Worm (Caenorhabditis elegans) whole organism, young adult: ENCODE measurements around the gene sru-22.

Source experiments
- B0336.3 ChIP-seq: fragments of 200-800 bp; sonication (Bioruptor generic); IDR thresholded peaks from 2 replicates; pipeline ENCODE4 v1.3.6; 2022; ENCODE audit warnings: missing genetic modification characterization, missing compliant biosample characterization
- C06A6.2 ChIP-seq: fragments of 200-800 bp; sonication (Bioruptor generic); conservative IDR thresholded peaks from 2 replicates; pipeline ENCODE4 v1.3.6; 2022; ENCODE audit warnings: missing genetic modification characterization, missing compliant biosample characterization
- F33H1.4 ChIP-seq: fragments of 200-800 bp; sonication (Bioruptor generic); IDR thresholded peaks from 2 replicates; pipeline ENCODE4 v1.3.6; 2022; ENCODE audit warnings: missing genetic modification reagents, missing genetic modification characterization, missing compliant biosample characterization
- F52B5.7 ChIP-seq: sonication (generic microtip); optimal IDR thresholded peaks from 2 replicates; lab custom pipeline; 2016; ENCODE audit warnings: mild to moderate bottlenecking, missing genetic modification characterization, missing compliant biosample characterization
- K12H6.12 ChIP-seq: fragments of 200-800 bp; sonication (Bioruptor generic); optimal IDR thresholded peaks from 2 replicates; lab custom pipeline; 2018; ENCODE audit warnings: mild to moderate bottlenecking, missing genetic modification characterization, missing compliant biosample characterization
- T07F8.4 ChIP-seq: sonication (generic microtip); optimal IDR thresholded peaks from 2 replicates; lab custom pipeline; 2016; ENCODE audit warnings: mild to moderate bottlenecking, missing genetic modification characterization, moderate library complexity, missing compliant biosample characterization
- Y53F4B.3 ChIP-seq: fragments of 200-800 bp; sonication (Bioruptor generic); IDR thresholded peaks from 2 replicates; pipeline ENCODE4 v1.3.6; 2022; ENCODE audit warnings: missing genetic modification reagents, missing genetic modification characterization, missing compliant biosample characterization
- Y67H2A.10 ChIP-seq: fragments of 200-800 bp; sonication (Bioruptor generic); conservative IDR thresholded peaks from 2 replicates; pipeline ENCODE4 v1.3.6; 2022; ENCODE audit warnings: missing genetic modification reagents, missing genetic modification characterization, missing compliant biosample characterization
- ZK185.1 ChIP-seq: sonication (generic microtip); optimal IDR thresholded peaks from 2 replicates; lab custom pipeline; 2016; ENCODE audit warnings: mild to moderate bottlenecking, missing genetic modification characterization, missing compliant biosample characterization; ENCODE audit not compliant: poor library complexity, severe bottlenecking
- akir-1 ChIP-seq: fragments of 200-800 bp; sonication (Bioruptor generic); optimal IDR thresholded peaks from 2 replicates; lab custom pipeline; 2018; ENCODE audit warnings: mild to moderate bottlenecking, missing genetic modification characterization, moderate library complexity, missing compliant biosample characterization
- aptf-3 ChIP-seq: fragments of 200-800 bp; sonication (Bioruptor generic); IDR thresholded peaks from 2 replicates; pipeline ENCODE4 v1.3.6; 2022; ENCODE audit warnings: missing genetic modification characterization, missing compliant biosample characterization
- attf-3 ChIP-seq: fragments of 200-800 bp; sonication (Bioruptor generic); conservative IDR thresholded peaks from 2 replicates; pipeline ENCODE4 v1.3.6; 2022; ENCODE audit warnings: missing genetic modification reagents, missing genetic modification characterization, missing compliant biosample characterization
- attf-5 ChIP-seq: fragments of 200-800 bp; sonication (Bioruptor generic); optimal IDR thresholded peaks from 2 replicates; lab custom pipeline; 2018; ENCODE audit warnings: mild to moderate bottlenecking, missing genetic modification characterization, missing compliant biosample characterization
- bed-2 ChIP-seq: fragments of 200-800 bp; sonication (Bioruptor generic); IDR thresholded peaks from 2 replicates; pipeline ENCODE4 v1.3.6; 2022; ENCODE audit warnings: missing genetic modification reagents, missing genetic modification characterization, missing compliant biosample characterization
- ccch-3 ChIP-seq: fragments of 200-800 bp; sonication (Bioruptor generic); optimal IDR thresholded peaks from 2 replicates; lab custom pipeline; 2018; ENCODE audit warnings: mild to moderate bottlenecking, missing genetic modification characterization, missing compliant biosample characterization
- ceh-27 ChIP-seq: fragments of 200-800 bp; sonication (Bioruptor generic); optimal IDR thresholded peaks from 2 replicates; lab custom pipeline; 2018; ENCODE audit warnings: mild to moderate bottlenecking, missing genetic modification characterization, moderate library complexity, missing compliant biosample characterization
- ceh-40 ChIP-seq: fragments of 200-800 bp; sonication (Bioruptor generic); IDR thresholded peaks from 2 replicates; pipeline ENCODE4 v1.3.6; 2022; ENCODE audit warnings: missing genetic modification characterization, missing compliant biosample characterization
- ceh-58 ChIP-seq: fragments of 200-800 bp; sonication (Bioruptor generic); IDR thresholded peaks from 2 replicates; pipeline ENCODE4 v1.3.6; 2022; ENCODE audit warnings: missing genetic modification characterization, missing compliant biosample characterization
- dox-1 ChIP-seq: fragments of 200-800 bp; sonication (Bioruptor generic); IDR thresholded peaks from 2 replicates; pipeline ENCODE4 v1.3.6; 2022; ENCODE audit warnings: missing genetic modification reagents, missing genetic modification characterization, missing compliant biosample characterization
- dpl-1 ChIP-seq: fragments of 150-350 bp; optimal IDR thresholded peaks from 2 replicates; lab custom pipeline; 2014; ENCODE audit warnings: missing biosample characterization, missing genetic modification reagents, missing genetic modification characterization
- efl-1 ChIP-seq: fragments of 150-350 bp; optimal IDR thresholded peaks from 2 replicates; lab custom pipeline; 2014; ENCODE audit warnings: missing biosample characterization, missing genetic modification reagents, missing genetic modification characterization
- egrh-3 ChIP-seq: fragments of 200-800 bp; sonication (Bioruptor generic); IDR thresholded peaks from 2 replicates; pipeline ENCODE4 v1.3.6; 2022; ENCODE audit warnings: missing genetic modification reagents, missing genetic modification characterization, missing compliant biosample characterization
- ekl-4 ChIP-seq: fragments of 200-800 bp; sonication (Bioruptor generic); IDR thresholded peaks from 2 replicates; pipeline ENCODE4 v1.3.6; 2022; ENCODE audit warnings: missing genetic modification reagents, missing genetic modification characterization, missing compliant biosample characterization
- ets-4 ChIP-seq: fragments of 200-800 bp; sonication (Bioruptor generic); optimal IDR thresholded peaks from 2 replicates; lab custom pipeline; 2018; ENCODE audit warnings: mild to moderate bottlenecking, missing genetic modification characterization, missing compliant biosample characterization
- fkh-3 ChIP-seq: sonication (generic microtip); optimal IDR thresholded peaks from 2 replicates; lab custom pipeline; 2016; ENCODE audit warnings: mild to moderate bottlenecking, missing genetic modification characterization, missing compliant biosample characterization
- him-1 ChIP-seq: sonication (generic microtip); optimal IDR thresholded peaks from 2 replicates; lab custom pipeline; 2016; ENCODE audit warnings: missing genotype, missing genetic modification reagents, missing genetic modification characterization, missing compliant biosample characterization
- hlh-12 ChIP-seq: sonication (generic microtip); optimal IDR thresholded peaks from 2 replicates; lab custom pipeline; 2016; ENCODE audit warnings: missing genetic modification characterization, missing compliant biosample characterization
- hlh-26 ChIP-seq: fragments of 200-800 bp; sonication (Bioruptor generic); conservative IDR thresholded peaks from 2 replicates; pipeline ENCODE4 v1.3.6; 2022; ENCODE audit warnings: missing genetic modification reagents, missing genetic modification characterization, missing compliant biosample characterization
- let-607 ChIP-seq, 2 experiments: fragments of 200-800 bp in 1 of 2; sonication (Bioruptor generic) in 1 of 2; sonication (generic microtip) in 1 of 2; optimal IDR thresholded peaks; 2 replicates each; lab custom pipeline; 2016 to 2018; ENCODE audit warnings: mild to moderate bottlenecking in 2 of 2, missing compliant biosample characterization in 2 of 2, missing genetic modification characterization in 2 of 2, moderate library complexity in 2 of 2, missing genotype in 1 of 2
- lin-40 ChIP-seq: sonication (generic microtip); optimal IDR thresholded peaks from 2 replicates; lab custom pipeline; 2016; ENCODE audit warnings: missing genetic modification characterization, mild to moderate bottlenecking, missing compliant biosample characterization, missing genotype, missing genetic modification reagents
- lsl-1 ChIP-seq: fragments of 200-800 bp; sonication (Bioruptor generic); optimal IDR thresholded peaks from 2 replicates; lab custom pipeline; 2018; ENCODE audit warnings: mild to moderate bottlenecking, missing genetic modification characterization, moderate library complexity, missing compliant biosample characterization
- lsy-27 ChIP-seq: sonication (generic microtip); optimal IDR thresholded peaks from 2 replicates; lab custom pipeline; 2017; ENCODE audit warnings: missing genetic modification characterization, mild to moderate bottlenecking, missing compliant biosample characterization, antibody characterized with exemption, missing genotype, borderline replicate concordance; ENCODE audit not compliant: insufficient read depth
- mcd-1 ChIP-seq: fragments of 200-800 bp; sonication (Bioruptor generic); IDR thresholded peaks from 2 replicates; pipeline ENCODE4 v1.3.6; 2022; ENCODE audit warnings: missing genetic modification reagents, missing genetic modification characterization, missing compliant biosample characterization
- mel-28 ChIP-seq: sonication (generic microtip); optimal IDR thresholded peaks from 2 replicates; lab custom pipeline; 2016; ENCODE audit warnings: borderline replicate concordance, mild to moderate bottlenecking, missing genetic modification characterization, missing compliant biosample characterization
- mes-4 ChIP-seq: sonication (generic microtip); optimal IDR thresholded peaks from 2 replicates; lab custom pipeline; 2016; ENCODE audit warnings: missing genotype, missing genetic modification characterization, missing compliant biosample characterization
- nfya-2 ChIP-seq: fragments of 200-800 bp; sonication (Bioruptor generic); IDR thresholded peaks from 2 replicates; pipeline ENCODE4 v1.3.6; 2022; ENCODE audit warnings: missing genetic modification reagents, missing genetic modification characterization, missing compliant biosample characterization
- nfyb-1 ChIP-seq: fragments of 200-800 bp; sonication (Bioruptor generic); IDR thresholded peaks from 2 replicates; pipeline ENCODE4 v1.3.6; 2022; ENCODE audit warnings: missing genetic modification reagents, missing genetic modification characterization, missing compliant biosample characterization
- nhr-80 ChIP-seq: sonication (generic microtip); optimal IDR thresholded peaks from 2 replicates; lab custom pipeline; 2016; ENCODE audit warnings: missing genetic modification characterization, missing compliant biosample characterization
- nhr-90 ChIP-seq: sonication (generic microtip); optimal IDR thresholded peaks from 2 replicates; lab custom pipeline; 2016; ENCODE audit warnings: missing genotype, mild to moderate bottlenecking, missing genetic modification characterization, missing compliant biosample characterization
- pha-4 ChIP-seq: fragments of 150-350 bp; sonication (generic microtip); optimal IDR thresholded peaks from 2 replicates; lab custom pipeline; 2014; ENCODE audit warnings: missing biosample characterization, missing genetic modification reagents, missing genetic modification characterization
- sdz-38 ChIP-seq: sonication (generic microtip); optimal IDR thresholded peaks from 2 replicates; lab custom pipeline; 2016; ENCODE audit warnings: missing genotype, missing genetic modification characterization, missing compliant biosample characterization
- snpc-1.1 ChIP-seq: sonication (generic microtip); optimal IDR thresholded peaks from 2 replicates; lab custom pipeline; 2017; ENCODE audit warnings: missing genetic modification characterization, mild to moderate bottlenecking, missing compliant biosample characterization, antibody characterized with exemption, moderate library complexity, missing genotype, missing genetic modification reagents; ENCODE audit not compliant: insufficient read depth
- tbp1 ChIP-seq: fragments of 200-800 bp; sonication (Bioruptor generic); optimal IDR thresholded peaks from 2 replicates; lab custom pipeline; 2018; ENCODE audit warnings: mild to moderate bottlenecking, missing genetic modification characterization, missing compliant biosample characterization
- zfh-2 ChIP-seq: fragments of 200-800 bp; sonication (Bioruptor generic); conservative IDR thresholded peaks from 2 replicates; pipeline ENCODE4 v1.3.6; 2022; ENCODE audit warnings: missing genetic modification reagents, missing genetic modification characterization, missing compliant biosample characterization
- ztf-22 ChIP-seq: fragments of 200-800 bp; sonication (Bioruptor generic); optimal IDR thresholded peaks from 2 replicates; lab custom pipeline; 2018; ENCODE audit warnings: mild to moderate bottlenecking, missing genetic modification characterization, moderate library complexity, missing compliant biosample characterization
- ztf-6 ChIP-seq: fragments of 200-800 bp; sonication (Bioruptor generic); IDR thresholded peaks from 2 replicates; pipeline ENCODE4 v1.3.6; 2022; ENCODE audit warnings: missing genetic modification reagents, missing genetic modification characterization, missing compliant biosample characterization

The sru-22 gene

ce11 chrV:16023559-16023958 lies 48.8 kb upstream of the sru-22 start:
- TF ChIP-seq zfh-2 (GFP tag; lab: Robert Waterston, UW) (peak; percentile 79), akir-1 (GFP tag; lab: Kevin White, UChicago) (no peak), B0336.3 (GFP tag; lab: Robert Waterston, UW) (no peak), Y53F4B.3 (GFP tag; lab: Robert Waterston, UW) (no peak), attf-3 (no peak)
- TF ChIP-seq, all 124 proteins: peak for 1

DNA sequence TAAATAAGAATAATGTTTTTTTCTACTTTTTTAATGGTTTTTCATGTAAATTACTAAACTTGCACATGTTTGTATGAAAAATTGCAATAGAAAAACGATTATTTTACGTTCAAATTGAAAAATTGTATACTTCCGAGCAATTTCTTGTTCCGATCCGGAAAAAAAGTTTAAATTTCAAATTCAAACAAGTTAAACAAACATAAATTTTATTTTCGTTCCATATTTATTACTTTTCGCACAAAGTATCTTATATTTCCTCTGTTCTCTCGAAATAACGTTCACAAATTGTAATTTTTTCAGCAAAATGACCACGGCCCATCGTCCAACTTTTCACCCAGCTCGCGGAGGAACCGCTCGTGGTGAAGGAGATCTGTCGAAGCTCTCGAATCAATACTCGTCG lies 48.3 kb upstream of the sru-22 start, which contains the start of gene cwc-15:
Gene cwc-15 (plus strand): TSS at position 301 of the 400 bp plus-strand sequence.
- no peak for TF ChIP-seq attf-5 (GFP tag; lab: Kevin White, UChicago)
- TF ChIP-seq T07F8.4, result no peak
- TF ChIP-seq efl-1 (GFP tag; lab: Kevin White, UChicago), result no peak
- TF ChIP-seq nfyb-1 (GFP tag; lab: Robert Waterston, UW), result no peak
- no peak for TF ChIP-seq F33H1.4 (GFP tag; lab: Robert Waterston, UW)
- no peak for TF ChIP-seq lin-40
- TF ChIP-seq ceh-40, result no peak
- TF ChIP-seq fkh-3 (tag; lab: Kevin White, UChicago), result no peak
- TF ChIP-seq ZK185.1, result no peak
- TF ChIP-seq C06A6.2, result no peak

ce11 chrV:16022600-16022999 lies 47.9 kb upstream of the sru-22 start:
- TF ChIP-seq Y67H2A.10, result no peak
- no peak for TF ChIP-seq mcd-1 (GFP tag; lab: Robert Waterston, UW)
- no peak for TF ChIP-seq hlh-26
- no peak for TF ChIP-seq bed-2 (GFP tag; lab: Robert Waterston, UW)
- no peak for TF ChIP-seq egrh-3 (GFP tag; lab: Robert Waterston, UW)
- TF ChIP-seq ekl-4 (GFP tag; lab: Robert Waterston, UW), result no peak
- no peak for TF ChIP-seq ztf-6 (GFP tag; lab: Robert Waterston, UW)
- no peak for TF ChIP-seq C06A6.2
- no peak for TF ChIP-seq tbp1 (GFP tag; lab: Kevin White, UChicago)
- peak; percentile 16 for TF ChIP-seq lsl-1 (GFP tag; lab: Kevin White, UChicago)
- TF ChIP-seq ztf-22, result no peak
- no peak for TF ChIP-seq ccch-3 (GFP tag; lab: Kevin White, UChicago)
- TF ChIP-seq lin-40, result no peak
- TF ChIP-seq nfya-2, result no peak
- TF ChIP-seq sdz-38, result no peak
- TF ChIP-seq ZK185.1, result peak; percentile 47
- TF ChIP-seq let-607 (tag; optimal IDR thresholded peaks at IDR 0.05; lab: Kevin White, UChicago), result no peak
- no peak for TF ChIP-seq pha-4
- no peak for TF ChIP-seq mel-28 (tag; lab: Kevin White, UChicago)
- TF ChIP-seq ceh-58 (GFP tag; lab: Robert Waterston, UW), result no peak
- TF ChIP-seq efl-1 (GFP tag; lab: Kevin White, UChicago), result peak; percentile 59
- TF ChIP-seq dpl-1, result peak; percentile 59
- TF ChIP-seq hlh-12 (tag; lab: Kevin White, UChicago), result no peak
- no peak for TF ChIP-seq F52B5.7 (tag; lab: Kevin White, UChicago)
- TF ChIP-seq mes-4 (tag; lab: Kevin White, UChicago), result no peak
- TF ChIP-seq him-1 (tag; lab: Kevin White, UChicago), result no peak
- TF ChIP-seq ets-4, result no peak
- 0 out of 2 replicates have a peak, but pooled peaks have one; percentile 26 for TF ChIP-seq dox-1 (GFP tag; lab: Robert Waterston, UW)
- TF ChIP-seq lsy-27 (tag; lab: Kevin White, UChicago), result no peak
- no peak for TF ChIP-seq aptf-3 (GFP tag; lab: Robert Waterston, UW)
- no peak for TF ChIP-seq snpc-1.1 (tag; lab: Kevin White, UChicago)
- no peak for TF ChIP-seq nhr-80 (tag; lab: Kevin White, UChicago)
- peak; percentile 62 for TF ChIP-seq ceh-27 (GFP tag; lab: Kevin White, UChicago)
- no peak for TF ChIP-seq K12H6.12 (tag; lab: Kevin White, UChicago)
- no peak for TF ChIP-seq nhr-90
